Worm (Caenorhabditis elegans) whole organism, young adult: ENCODE measurements around the gene clec-118.

Experiments
- F33H1.4 ChIP-seq: fragments of 200-800 bp; sonication (Bioruptor generic); IDR thresholded peaks from 2 replicates; pipeline ENCODE4 v1.3.6; 2022; ENCODE audit warnings: missing genetic modification reagents, missing genetic modification characterization, missing compliant biosample characterization
- F57C9.4 ChIP-seq: sonication (generic microtip); optimal IDR thresholded peaks from 2 replicates; lab custom pipeline; 2017; ENCODE audit warnings: mild to moderate bottlenecking, missing genetic modification characterization, missing compliant biosample characterization
- T26A5.8 ChIP-seq: sonication (generic microtip); optimal IDR thresholded peaks from 2 replicates; lab custom pipeline; 2016; ENCODE audit warnings: missing genetic modification characterization, missing compliant biosample characterization
- Y53F4B.3 ChIP-seq: fragments of 200-800 bp; sonication (Bioruptor generic); IDR thresholded peaks from 2 replicates; pipeline ENCODE4 v1.3.6; 2022; ENCODE audit warnings: missing genetic modification reagents, missing genetic modification characterization, missing compliant biosample characterization
- Y56A3A.18 ChIP-seq: fragments of 200-800 bp; sonication (Bioruptor generic); IDR thresholded peaks from 2 replicates; pipeline ENCODE4 v1.3.6; 2022; ENCODE audit warnings: missing genetic modification reagents, missing genetic modification characterization, missing compliant biosample characterization
- aptf-2 ChIP-seq: fragments of 200-800 bp; sonication (Bioruptor generic); conservative IDR thresholded peaks from 2 replicates; pipeline ENCODE4 v1.3.6; 2022; ENCODE audit warnings: missing genetic modification reagents, missing genetic modification characterization, missing compliant biosample characterization
- ceh-40 ChIP-seq: fragments of 200-800 bp; sonication (Bioruptor generic); IDR thresholded peaks from 2 replicates; pipeline ENCODE4 v1.3.6; 2022; ENCODE audit warnings: missing genetic modification characterization, missing compliant biosample characterization
- ceh-58 ChIP-seq: fragments of 200-800 bp; sonication (Bioruptor generic); IDR thresholded peaks from 2 replicates; pipeline ENCODE4 v1.3.6; 2022; ENCODE audit warnings: missing genetic modification characterization, missing compliant biosample characterization
- dox-1 ChIP-seq: fragments of 200-800 bp; sonication (Bioruptor generic); IDR thresholded peaks from 2 replicates; pipeline ENCODE4 v1.3.6; 2022; ENCODE audit warnings: missing genetic modification reagents, missing genetic modification characterization, missing compliant biosample characterization
- egrh-3 ChIP-seq: fragments of 200-800 bp; sonication (Bioruptor generic); IDR thresholded peaks from 2 replicates; pipeline ENCODE4 v1.3.6; 2022; ENCODE audit warnings: missing genetic modification reagents, missing genetic modification characterization, missing compliant biosample characterization
- hmg-1.2 ChIP-seq: fragments of 200-800 bp; sonication (Bioruptor generic); IDR thresholded peaks from 2 replicates; pipeline ENCODE4 v1.3.6; 2022; ENCODE audit warnings: missing genetic modification reagents, missing genetic modification characterization, missing compliant biosample characterization
- hsf-1 ChIP-seq: fragments of 200-800 bp; sonication (Bioruptor generic); IDR thresholded peaks from 2 replicates; pipeline ENCODE4 v1.3.6; 2022; ENCODE audit warnings: missing genetic modification reagents, missing genetic modification characterization, missing compliant biosample characterization
- let-607 ChIP-seq, 2 experiments: fragments of 200-800 bp in 1 of 2; sonication (Bioruptor generic) in 1 of 2; sonication (generic microtip) in 1 of 2; optimal IDR thresholded peaks; 2 replicates each; lab custom pipeline; 2016 to 2018; ENCODE audit warnings: mild to moderate bottlenecking in 2 of 2, missing compliant biosample characterization in 2 of 2, missing genetic modification characterization in 2 of 2, moderate library complexity in 2 of 2, missing genotype in 1 of 2
- lin-26 ChIP-seq: fragments of 200-800 bp; sonication (Bioruptor generic); IDR thresholded peaks from 2 replicates; pipeline ENCODE4 v1.3.6; 2022; ENCODE audit warnings: missing genetic modification reagents, missing genetic modification characterization, missing compliant biosample characterization
- madf-3 ChIP-seq: fragments of 200-800 bp; sonication (Bioruptor generic); IDR thresholded peaks from 2 replicates; pipeline ENCODE4 v1.3.6; 2022; ENCODE audit warnings: missing genetic modification reagents, missing genetic modification characterization, missing compliant biosample characterization
- madf-6 ChIP-seq: fragments of 200-800 bp; sonication (Bioruptor generic); IDR thresholded peaks from 2 replicates; pipeline ENCODE4 v1.3.6; 2022; ENCODE audit warnings: missing genetic modification reagents, missing genetic modification characterization, missing compliant biosample characterization
- nfya-2 ChIP-seq: fragments of 200-800 bp; sonication (Bioruptor generic); IDR thresholded peaks from 2 replicates; pipeline ENCODE4 v1.3.6; 2022; ENCODE audit warnings: missing genetic modification reagents, missing genetic modification characterization, missing compliant biosample characterization
- nfyb-1 ChIP-seq: fragments of 200-800 bp; sonication (Bioruptor generic); IDR thresholded peaks from 2 replicates; pipeline ENCODE4 v1.3.6; 2022; ENCODE audit warnings: missing genetic modification reagents, missing genetic modification characterization, missing compliant biosample characterization
- nhr-179 ChIP-seq: sonication (generic microtip); optimal IDR thresholded peaks from 2 replicates; lab custom pipeline; 2016; ENCODE audit warnings: mild to moderate bottlenecking, missing genetic modification characterization, missing compliant biosample characterization
- rcor-1 ChIP-seq: fragments of 200-800 bp; sonication (Bioruptor generic); IDR thresholded peaks from 2 replicates; pipeline ENCODE4 v1.3.6; 2022; ENCODE audit warnings: missing genetic modification reagents, missing genetic modification characterization, missing compliant biosample characterization
- repo-1 ChIP-seq: sonication (generic microtip); optimal IDR thresholded peaks from 2 replicates; lab custom pipeline; 2017; ENCODE audit warnings: mild to moderate bottlenecking, missing genetic modification characterization, missing compliant biosample characterization
- snpc-1.1 ChIP-seq: sonication (generic microtip); optimal IDR thresholded peaks from 2 replicates; lab custom pipeline; 2017; ENCODE audit warnings: missing genetic modification characterization, mild to moderate bottlenecking, missing compliant biosample characterization, antibody characterized with exemption, moderate library complexity, missing genotype, missing genetic modification reagents; ENCODE audit not compliant: insufficient read depth
- snpc-1.3 ChIP-seq: sonication (generic microtip); optimal IDR thresholded peaks from 2 replicates; lab custom pipeline; 2017; ENCODE audit warnings: missing genetic modification characterization, mild to moderate bottlenecking, missing compliant biosample characterization, antibody characterized with exemption, moderate library complexity, missing genotype, missing genetic modification reagents; ENCODE audit not compliant: insufficient read depth
- snpc-3.4 ChIP-seq: sonication (generic microtip); optimal IDR thresholded peaks from 2 replicates; lab custom pipeline; 2017; ENCODE audit warnings: missing genetic modification characterization, mild to moderate bottlenecking, missing compliant biosample characterization, antibody characterized with exemption, moderate library complexity, missing genotype, missing genetic modification reagents
- unc-130 ChIP-seq: sonication (generic microtip); optimal IDR thresholded peaks from 2 replicates; lab custom pipeline; 2016; ENCODE audit warnings: missing genetic modification reagents, missing genetic modification characterization, missing compliant biosample characterization

The clec-118 gene

DNA sequence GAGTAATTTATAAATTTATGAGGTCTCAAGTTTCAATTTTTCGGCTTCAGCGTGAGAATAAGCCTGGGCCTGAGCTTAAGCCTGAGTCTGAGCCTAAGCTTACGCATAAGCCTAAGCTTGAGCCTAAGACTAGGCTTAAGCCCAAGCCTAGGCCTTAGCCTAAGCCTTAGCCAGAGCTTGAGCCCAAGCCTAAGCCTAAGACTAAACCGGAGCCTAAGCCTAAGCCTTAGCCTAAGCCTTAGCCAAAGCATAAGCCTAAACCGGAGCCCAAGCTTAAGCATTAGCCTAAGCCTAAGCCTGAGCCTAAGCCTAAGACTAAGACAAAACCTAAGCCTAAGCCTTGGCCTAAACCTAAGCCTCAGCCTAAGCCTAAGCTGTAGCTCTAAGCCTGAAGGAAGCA lies 31.5 kb upstream of the clec-118 start:
- TF ChIP-seq snpc-1.1 (tag; lab: Kevin White, UChicago) (no peak), snpc-3.4 (no peak), lin-26 (no peak)

DNA sequence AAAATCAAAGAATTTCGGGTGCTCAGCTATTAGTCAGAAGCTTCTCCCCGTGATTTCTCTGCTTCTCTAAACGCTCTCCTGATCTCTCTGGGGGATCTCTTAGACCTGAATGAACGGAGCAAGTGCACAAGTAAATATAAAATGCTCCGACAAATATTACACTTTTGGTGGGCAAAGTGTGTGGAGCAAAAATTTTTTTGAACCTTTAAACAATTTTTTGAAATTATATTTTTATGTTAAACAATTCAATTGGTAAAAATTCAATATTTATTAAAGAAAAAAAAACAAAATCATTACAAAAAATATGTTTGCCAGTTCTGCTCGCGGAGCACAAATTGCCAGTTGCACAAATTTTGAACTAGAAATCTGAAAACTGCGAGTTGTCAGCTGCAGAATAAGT lies 27.2 kb upstream of the clec-118 start, which contains the start of gene K07E8.6:
Gene K07E8.6, minus strand, starts transcription at position 101 of the 400 bp plus-strand sequence.
- TF ChIP-seq T26A5.8 (tag; lab: Kevin White, UChicago) (no peak), nfya-2 (GFP tag; lab: Robert Waterston, UW) (no peak), repo-1 (no peak), F57C9.4 (no peak), hsf-1 (no peak)
- TF ChIP-seq, all 124 proteins: peak for 0

- TF ChIP-seq unc-130 (GFP tag; lab: Kevin White, UChicago): no peak
- no peak for TF ChIP-seq nfyb-1 (GFP tag; lab: Robert Waterston, UW)
- TF ChIP-seq hmg-1.2 (GFP tag; lab: Robert Waterston, UW): no peak
- TF ChIP-seq let-607 (tag; optimal IDR thresholded peaks at IDR 0.05; lab: Kevin White, UChicago): no peak
- TF ChIP-seq madf-6 (GFP tag; lab: Robert Waterston, UW): no peak
- TF ChIP-seq snpc-1.3 (tag; lab: Kevin White, UChicago): no peak
- TF ChIP-seq nhr-179: no peak
- TF ChIP-seq, all 124 proteins: peak for 0
Measured at ce11 chrII:633984-634383, 21.7 kb upstream of the clec-118 start, which contains the start of gene T04B8.1. TSS of gene T04B8.1 (plus strand) at chrII:634284.

DNA sequence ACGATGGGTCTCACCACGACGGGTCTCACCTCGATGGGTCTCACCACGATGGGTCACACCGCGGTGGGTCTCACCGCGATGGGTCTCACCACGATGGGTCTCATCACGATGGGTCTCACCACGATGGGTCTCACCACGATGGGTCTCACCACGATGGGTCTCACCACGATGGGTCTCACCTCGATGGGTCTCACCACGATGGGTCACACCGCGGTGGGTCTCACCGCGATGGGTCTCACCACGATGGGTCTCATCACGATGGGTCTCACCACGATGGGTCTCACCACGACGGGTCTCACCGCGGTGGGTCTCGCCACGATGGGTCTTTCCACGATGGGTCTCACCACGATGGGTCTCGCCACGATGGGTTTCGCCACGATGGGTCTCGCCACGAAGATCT lies 20.9 kb upstream of the clec-118 start:
- TF ChIP-seq aptf-2 (GFP tag; lab: Robert Waterston, UW): 0 out of 2 replicates have a peak, but pooled peaks have one; percentile 5
- peak; percentile 62; the same call in 1 of the 2 replicates for TF ChIP-seq egrh-3 (GFP tag; lab: Robert Waterston, UW)
- TF ChIP-seq F33H1.4 (GFP tag; lab: Robert Waterston, UW): 0 out of 2 replicates have a peak, but pooled peaks have one; percentile 5

DNA sequence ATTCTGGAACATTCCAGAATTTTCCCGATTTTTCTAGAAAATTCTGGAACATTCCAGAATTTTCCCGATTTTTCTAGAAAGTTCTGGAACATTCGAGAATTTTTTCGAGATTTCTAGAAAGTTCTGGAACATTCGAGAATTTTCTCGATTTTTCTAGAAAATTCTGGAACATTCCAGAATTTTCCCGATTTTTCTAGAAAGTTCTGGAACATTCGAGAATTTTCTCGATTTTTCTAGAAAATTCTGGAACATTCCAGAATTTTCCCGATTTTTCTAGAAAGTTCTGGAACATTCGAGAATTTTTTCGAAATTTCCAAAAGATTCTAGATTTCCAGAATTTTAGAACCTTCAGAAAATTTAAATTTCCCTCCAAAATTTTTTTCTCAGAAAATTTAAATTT lies 20.3 kb upstream of the clec-118 start:
- TF ChIP-seq Y56A3A.18 (GFP tag; lab: Robert Waterston, UW) (0 out of 2 replicates have a peak, but pooled peaks have one; percentile 26), rcor-1 (GFP tag; lab: Robert Waterston, UW) (peak; percentile 59; the same call in 1 of the 2 replicates), madf-6 (GFP tag; lab: Robert Waterston, UW) (peak; percentile 57; the same call in 1 of the 2 replicates), dox-1 (GFP tag; lab: Robert Waterston, UW) (peak; percentile 87), hsf-1 (peak; percentile 98), egrh-3 (GFP tag; lab: Robert Waterston, UW) (peak; percentile 29; the same call in 1 of the 2 replicates), ceh-40 (GFP tag; lab: Robert Waterston, UW) (peak; percentile 72; the same call in 1 of the 2 replicates), madf-3 (GFP tag; lab: Robert Waterston, UW) (0 out of 2 replicates have a peak, but pooled peaks have one; percentile 71)

ce11 chrII:629454-629853 lies 17.2 kb upstream of the clec-118 start:
- TF ChIP-seq Y53F4B.3 (GFP tag; lab: Robert Waterston, UW): peak; percentile 96; the same call in 1 of the 2 replicates
- TF ChIP-seq egrh-3 (GFP tag; lab: Robert Waterston, UW): peak; percentile 91

ce11 chrII:627913-628312 lies 15.7 kb upstream of the clec-118 start:
- TF ChIP-seq ceh-58: no peak
